Worm (Caenorhabditis elegans) whole organism, late embryonic: ENCODE measurements around the gene C07A12.7.

Source experiments
- elt-4 ChIP-seq: sonication (generic microtip); optimal IDR thresholded peaks from 2 replicates; lab custom pipeline; 2016; ENCODE audit warnings: missing genetic modification characterization, missing compliant biosample characterization
- lin-11 ChIP-seq: fragments of 200-800 bp; sonication (Bioruptor generic); optimal IDR thresholded peaks from 2 replicates; lab custom pipeline; 2018; ENCODE audit warnings: mild to moderate bottlenecking, missing genetic modification characterization, missing compliant biosample characterization
- odd-2 ChIP-seq: sonication (generic microtip); optimal IDR thresholded peaks from 2 replicates; lab custom pipeline; 2017; ENCODE audit warnings: antibody characterized with exemption, mild to moderate bottlenecking, missing genetic modification characterization, missing compliant biosample characterization
- pat-9 ChIP-seq: fragments of 200-800 bp; sonication (Bioruptor generic); optimal IDR thresholded peaks from 2 replicates; lab custom pipeline; 2018; ENCODE audit warnings: mild to moderate bottlenecking, missing genetic modification characterization, moderate library complexity, missing compliant biosample characterization

ce11 chrX:4526412-4526811, 4.5 kb upstream of the C07A12.7 start:
- no peak for TF ChIP-seq pat-9 (tag; lab: Kevin White, UChicago)
- no peak for TF ChIP-seq lin-11 (tag; lab: Kevin White, UChicago)
- no peak for TF ChIP-seq odd-2 (tag; lab: Kevin White, UChicago)
- no peak for TF ChIP-seq elt-4 (tag; lab: Kevin White, UChicago)
